Worm (Caenorhabditis elegans) whole organism, L4 larva: Measurements from ENCODE around the gene tba-8.

Source experiments
- F10B5.3 ChIP-seq: sonication (generic microtip); optimal IDR thresholded peaks from 2 replicates; lab custom pipeline; 2016; ENCODE audit warnings: mild to moderate bottlenecking, missing genetic modification characterization, missing compliant biosample characterization
- F26F4.8 ChIP-seq: fragments of 200-800 bp; sonication (Bioruptor generic); conservative IDR thresholded peaks from 2 replicates; pipeline ENCODE4 v1.3.6; 2022; ENCODE audit warnings: missing genetic modification characterization, missing compliant biosample characterization
- F37D6.2 ChIP-seq: sonication (generic microtip); optimal IDR thresholded peaks from 2 replicates; lab custom pipeline; 2016; ENCODE audit warnings: mild to moderate bottlenecking, missing genetic modification characterization, missing compliant biosample characterization
- F44E2.7 ChIP-seq: fragments of 200-800 bp; sonication (Bioruptor generic); IDR thresholded peaks from 2 replicates; pipeline ENCODE4 v2.1.2; 2022; ENCODE audit warnings: missing genetic modification characterization, missing compliant biosample characterization
- R02D3.7 ChIP-seq: fragments of 150-350 bp; sonication (generic microtip); optimal IDR thresholded peaks from 3 replicates; lab custom pipeline; 2014; ENCODE audit warnings: missing biosample characterization, missing genetic modification characterization
- T20F7.1 ChIP-seq: fragments of 200-800 bp; sonication (Bioruptor generic); optimal IDR thresholded peaks from 2 replicates; lab custom pipeline; 2018; ENCODE audit warnings: mild to moderate bottlenecking, missing genetic modification characterization, missing compliant biosample characterization
- T26A8.4 ChIP-seq: fragments of 200-800 bp; sonication (Bioruptor generic); IDR thresholded peaks from 2 replicates; pipeline ENCODE4 v1.3.6; 2022; ENCODE audit warnings: missing genetic modification characterization, missing compliant biosample characterization
- Y48G9A.11 ChIP-seq: fragments of 200-800 bp; sonication (Bioruptor generic); IDR thresholded peaks from 2 replicates; pipeline ENCODE4 v1.3.6; 2022; ENCODE audit warnings: missing genetic modification reagents, missing genetic modification characterization, missing compliant biosample characterization
- aly-2 ChIP-seq: sonication (generic microtip); optimal IDR thresholded peaks from 2 replicates; lab custom pipeline; 2018; ENCODE audit warnings: missing biosample characterization, missing genetic modification characterization
- ama-1 ChIP-seq: fragments of 150-350 bp; optimal IDR thresholded peaks from 2 replicates; lab custom pipeline; 2014; ENCODE audit warnings: inconsistent platforms, mixed read lengths
- arid-1 ChIP-seq: fragments of 200-800 bp; sonication (Bioruptor generic); conservative IDR thresholded peaks from 2 replicates; pipeline ENCODE4 v1.3.6; 2022; ENCODE audit warnings: missing genetic modification reagents, missing genetic modification characterization, missing compliant biosample characterization
- ceh-44 ChIP-seq: fragments of 200-800 bp; sonication (Bioruptor generic); IDR thresholded peaks from 2 replicates; pipeline ENCODE4 v1.3.6; 2022; ENCODE audit warnings: missing genetic modification reagents, missing genetic modification characterization, missing compliant biosample characterization
- ceh-82 ChIP-seq: sonication (generic microtip); optimal IDR thresholded peaks from 2 replicates; lab custom pipeline; 2017; ENCODE audit warnings: missing biosample characterization, missing genetic modification characterization
- cey-2 ChIP-seq: sonication (generic microtip); optimal IDR thresholded peaks from 3 replicates; lab custom pipeline; 2017; ENCODE audit warnings: missing genetic modification characterization, mild to moderate bottlenecking, missing compliant biosample characterization, antibody characterized with exemption, borderline replicate concordance; ENCODE audit not compliant: insufficient read depth
- ctbp-1 ChIP-seq: fragments of 200-800 bp; sonication (Bioruptor generic); IDR thresholded peaks from 2 replicates; pipeline ENCODE4 v1.3.6; 2022; ENCODE audit warnings: missing genetic modification reagents, missing genetic modification characterization, missing compliant biosample characterization
- daf-12 ChIP-seq: fragments of 150-350 bp; optimal IDR thresholded peaks from 2 replicates; lab custom pipeline; 2014; ENCODE audit warnings: missing biosample characterization, missing genetic modification reagents, missing genetic modification characterization
- daf-16 ChIP-seq, 3 experiments: sonication (generic microtip); optimal IDR thresholded peaks; 2 replicates each; lab custom pipeline; 2016 to 2017; ENCODE audit warnings: missing genetic modification characterization in 3 of 3, missing genetic modification reagents in 3 of 3, mild to moderate bottlenecking in 2 of 3, missing compliant biosample characterization in 2 of 3, missing biosample characterization in 1 of 3, moderate library complexity in 1 of 3
- daf-19 ChIP-seq: fragments of 200-800 bp; sonication (Bioruptor generic); conservative IDR thresholded peaks from 2 replicates; pipeline ENCODE4 v1.3.6; 2022; ENCODE audit warnings: missing genetic modification characterization, missing compliant biosample characterization
- dmd-6 ChIP-seq: fragments of 200-800 bp; sonication (Bioruptor generic); IDR thresholded peaks from 2 replicates; pipeline ENCODE4 v1.3.6; 2022; ENCODE audit warnings: missing genetic modification reagents, missing genetic modification characterization, missing compliant biosample characterization
- dmd-8 ChIP-seq: fragments of 200-800 bp; sonication (Bioruptor generic); IDR thresholded peaks from 2 replicates; pipeline ENCODE4 v1.3.6; 2022; ENCODE audit warnings: missing genetic modification characterization, missing compliant biosample characterization
- dmd-9 ChIP-seq: fragments of 200-800 bp; sonication (Bioruptor generic); IDR thresholded peaks from 2 replicates; pipeline ENCODE4 v1.3.6; 2022; ENCODE audit warnings: missing genetic modification reagents, missing genetic modification characterization, missing compliant biosample characterization
- fkh-10 ChIP-seq: fragments of 150-350 bp; optimal IDR thresholded peaks from 2 replicates; lab custom pipeline; 2014; ENCODE audit warnings: missing biosample characterization, missing genetic modification reagents, missing genetic modification characterization
- hlh-11 ChIP-seq: fragments of 200-800 bp; sonication (Bioruptor generic); optimal IDR thresholded peaks from 2 replicates; lab custom pipeline; 2018; ENCODE audit warnings: mild to moderate bottlenecking, missing genetic modification characterization, missing compliant biosample characterization
- hmg-1.1 ChIP-seq: fragments of 200-800 bp; sonication (Bioruptor generic); IDR thresholded peaks from 2 replicates; pipeline ENCODE4 v1.3.6; 2022; ENCODE audit warnings: missing genetic modification reagents, missing genetic modification characterization, missing compliant biosample characterization
- lin-1 ChIP-seq: fragments of 200-800 bp; sonication (Bioruptor generic); IDR thresholded peaks from 2 replicates; pipeline ENCODE4 v1.3.6; 2022; ENCODE audit warnings: missing genetic modification reagents, missing genetic modification characterization, missing compliant biosample characterization
- lin-13 ChIP-seq: fragments of 150-350 bp; optimal IDR thresholded peaks from 2 replicates; lab custom pipeline; 2014; ENCODE audit warnings: missing biosample characterization, missing genetic modification reagents, missing genetic modification characterization
- lin-15B ChIP-seq: fragments of 150-350 bp; sonication (generic microtip); optimal IDR thresholded peaks from 3 replicates; lab custom pipeline; 2014; ENCODE audit warnings: missing biosample characterization, missing genetic modification characterization
- lin-39 ChIP-seq: fragments of 150-350 bp; optimal IDR thresholded peaks from 2 replicates; lab custom pipeline; 2014; ENCODE audit warnings: missing biosample characterization, missing genetic modification reagents, missing genetic modification characterization
- madf-5 ChIP-seq, 2 experiments: fragments of 200-800 bp; sonication (Bioruptor generic); IDR thresholded peaks; 2 replicates each; pipeline ENCODE4 v1.3.6; 2022; ENCODE audit warnings: missing compliant biosample characterization in 2 of 2, missing genetic modification characterization in 2 of 2
- mdl-1 ChIP-seq, 2 experiments: fragments of 150-350 bp in 1 of 2; sonication (generic microtip) in 1 of 2; optimal IDR thresholded peaks; 2 replicates each; lab custom pipeline; 2014 to 2017; ENCODE audit warnings: missing biosample characterization in 2 of 2, missing genetic modification characterization in 2 of 2
- mep-1 ChIP-seq: fragments of 150-350 bp; sonication (generic microtip); optimal IDR thresholded peaks from 3 replicates; lab custom pipeline; 2014; ENCODE audit warnings: missing biosample characterization, missing genetic modification characterization
- mxl-3 ChIP-seq: fragments of 200-800 bp; sonication (Bioruptor generic); optimal IDR thresholded peaks from 2 replicates; lab custom pipeline; 2018; ENCODE audit warnings: mild to moderate bottlenecking, missing genetic modification characterization, missing compliant biosample characterization
- nhr-10 ChIP-seq: fragments of 150-350 bp; optimal IDR thresholded peaks from 2 replicates; lab custom pipeline; 2014; ENCODE audit warnings: missing biosample characterization, missing genetic modification characterization
- nhr-25 ChIP-seq: sonication (generic microtip); optimal IDR thresholded peaks from 2 replicates; lab custom pipeline; 2017; ENCODE audit warnings: missing genetic modification characterization, mild to moderate bottlenecking, missing compliant biosample characterization, antibody characterized with exemption, moderate library complexity, borderline replicate concordance; ENCODE audit not compliant: insufficient read depth
- nhr-28 ChIP-seq: fragments of 150-350 bp; optimal IDR thresholded peaks from 2 replicates; lab custom pipeline; 2014; ENCODE audit warnings: missing biosample characterization, missing genetic modification characterization
- nhr-76 ChIP-seq: fragments of 150-350 bp; optimal IDR thresholded peaks from 2 replicates; lab custom pipeline; 2014; ENCODE audit warnings: missing biosample characterization, missing genetic modification characterization
- pha-4 ChIP-seq, 2 experiments: fragments of 150-350 bp in 1 of 2; fragments of 200-800 bp in 1 of 2; sonication (Bioruptor generic) in 1 of 2; IDR thresholded peaks in 1 of 2; optimal IDR thresholded peaks in 1 of 2; 2 replicates each; pipeline versions ENCODE4 v1.3.6 to Lab custom; 2014 to 2022; ENCODE audit warnings: missing genetic modification characterization in 2 of 2, missing genetic modification reagents in 2 of 2, missing biosample characterization in 1 of 2, missing compliant biosample characterization in 1 of 2
- php-3 ChIP-seq: fragments of 200-800 bp; sonication (Bioruptor generic); IDR thresholded peaks from 2 replicates; pipeline ENCODE4 v1.3.6; 2022; ENCODE audit warnings: missing genetic modification reagents, missing genetic modification characterization, missing compliant biosample characterization
- rbr-2 ChIP-seq: sonication (generic microtip); optimal IDR thresholded peaks from 2 replicates; lab custom pipeline; 2016; ENCODE audit warnings: missing genotype, missing genetic modification characterization, missing compliant biosample characterization
- saeg-2 ChIP-seq: fragments of 200-800 bp; sonication (Bioruptor generic); IDR thresholded peaks from 2 replicates; pipeline ENCODE4 v1.3.6; 2022; ENCODE audit warnings: missing genetic modification reagents, missing genetic modification characterization, missing compliant biosample characterization
- set-16 ChIP-seq: fragments of 200-800 bp; sonication (Bioruptor generic); IDR thresholded peaks from 2 replicates; pipeline ENCODE4 v1.3.6; 2022; ENCODE audit warnings: missing genetic modification reagents, missing genetic modification characterization, missing compliant biosample characterization
- spr-3 ChIP-seq: fragments of 200-800 bp; sonication (Bioruptor generic); optimal IDR thresholded peaks from 2 replicates; lab custom pipeline; 2018; ENCODE audit warnings: mild to moderate bottlenecking, missing genetic modification characterization, missing compliant biosample characterization
- tag-97 ChIP-seq: fragments of 200-800 bp; sonication (Bioruptor generic); IDR thresholded peaks from 2 replicates; pipeline ENCODE4 v1.3.6; 2022; ENCODE audit warnings: missing genetic modification characterization, missing compliant biosample characterization
- unc-130 ChIP-seq: sonication (generic microtip); optimal IDR thresholded peaks from 2 replicates; lab custom pipeline; 2016; ENCODE audit warnings: missing genetic modification reagents, missing genetic modification characterization, missing compliant biosample characterization
- zfp-3 ChIP-seq: fragments of 200-800 bp; sonication (Bioruptor generic); conservative IDR thresholded peaks from 2 replicates; pipeline ENCODE4 v1.3.6; 2022; ENCODE audit warnings: missing genetic modification reagents, missing genetic modification characterization, missing compliant biosample characterization
- zip-11 ChIP-seq: fragments of 200-800 bp; sonication (Bioruptor generic); IDR thresholded peaks from 2 replicates; pipeline ENCODE4 v1.3.6; 2022; ENCODE audit warnings: missing genetic modification characterization, missing compliant biosample characterization
- zip-2 ChIP-seq: fragments of 150-350 bp; optimal IDR thresholded peaks from 2 replicates; lab custom pipeline; 2014; ENCODE audit warnings: missing biosample characterization, missing genetic modification characterization
- ztf-11 ChIP-seq: fragments of 150-350 bp; optimal IDR thresholded peaks from 2 replicates; lab custom pipeline; 2014; ENCODE audit warnings: missing biosample characterization, missing genetic modification characterization
- ztf-7 ChIP-seq: fragments of 150-350 bp; optimal IDR thresholded peaks from 2 replicates; lab custom pipeline; 2014; ENCODE audit warnings: missing biosample characterization, missing genetic modification characterization

The tba-8 gene

ce11 chrX:9467573-9467972, 9.4 kb upstream of the tba-8 start (continued):
- no peak for TF ChIP-seq nhr-10 (tag; lab: Kevin White, UChicago)
- 0 out of 2 replicates have a peak, but pooled peaks have one; percentile 12 for TF ChIP-seq zfp-3 (GFP tag; lab: Robert Waterston, UW)
- TF ChIP-seq cey-2 (tag; lab: Kevin White, UChicago): no peak
- peak; percentile 1 for TF ChIP-seq unc-130
- peak; percentile 93 for TF ChIP-seq ctbp-1 (GFP tag; lab: Robert Waterston, UW)
- TF ChIP-seq dmd-6 (GFP tag; lab: Robert Waterston, UW): no peak; the same call in 1 of the 2 replicates
- peak; percentile 86 for TF ChIP-seq rbr-2 (tag; lab: Kevin White, UChicago)
- peak; percentile 66 for TF ChIP-seq Y48G9A.11
- peak; percentile 79 for TF ChIP-seq ztf-7 (tag; lab: Kevin White, UChicago)
- TF ChIP-seq zip-11 (GFP tag; lab: Robert Waterston, UW): peak; percentile 58; the same call in 1 of the 2 replicates
- TF ChIP-seq hlh-11: peak; percentile 59
- TF ChIP-seq dmd-8 (GFP tag; lab: Robert Waterston, UW): no peak; the same call in 1 of the 2 replicates
- no peak for TF ChIP-seq set-16 (GFP tag; lab: Robert Waterston, UW)
- TF ChIP-seq aly-2: no peak
- peak; percentile 71 for TF ChIP-seq ceh-44 (GFP tag; lab: Robert Waterston, UW)
- peak; percentile 84 for TF ChIP-seq mep-1
- TF ChIP-seq daf-16 (GFP tag; optimal IDR thresholded peaks at IDR 0.05; lab: Kevin White, UChicago): peak; percentile 70 to 74
- no peak for TF ChIP-seq daf-16 (tag; optimal IDR thresholded peaks at IDR 0.05; lab: Kevin White, UChicago)
- peak; percentile 89 for TF ChIP-seq F37D6.2
- TF ChIP-seq T26A8.4 (GFP tag; lab: Robert Waterston, UW): peak; percentile 88
- peak; percentile 79 for TF ChIP-seq zip-2 (tag; lab: Kevin White, UChicago)
- TF ChIP-seq daf-12: no peak
- TF ChIP-seq F44E2.7 (GFP tag; lab: Robert Waterston, UW): no peak
- TF ChIP-seq mdl-1 (tag; optimal IDR thresholded peaks at IDR 0.05; lab: Kevin White, UChicago): peak in 1 of 2 experiments; percentile 59
- TF ChIP-seq lin-1 (GFP tag; lab: Robert Waterston, UW): peak; percentile 79
- TF ChIP-seq lin-13 (GFP tag; lab: Kevin White, UChicago): no peak
- no peak for TF ChIP-seq ztf-11
- TF ChIP-seq arid-1 (GFP tag; lab: Robert Waterston, UW): peak; percentile 79; the same call in 1 of the 2 replicates
- TF ChIP-seq nhr-28 (tag; lab: Kevin White, UChicago): peak; percentile 35
- TF ChIP-seq php-3: 0 out of 2 replicates have a peak, but pooled peaks have one; percentile 31
- TF ChIP-seq nhr-76 (tag; lab: Kevin White, UChicago): no peak
- no peak for TF ChIP-seq lin-15B (tag; lab: Kevin White, UChicago)
- peak; percentile 19 for TF ChIP-seq spr-3 (GFP tag; lab: Kevin White, UChicago)
- peak; percentile 91 for TF ChIP-seq F26F4.8 (GFP tag; lab: Robert Waterston, UW)
- TF ChIP-seq ama-1 (lab: Kevin White, UChicago): no peak
- peak; percentile 57; the same call in 1 of the 2 replicates for TF ChIP-seq dmd-9 (GFP tag; lab: Robert Waterston, UW)
- TF ChIP-seq mxl-3: peak; percentile 25
- TF ChIP-seq daf-19 (GFP tag; lab: Robert Waterston, UW): peak; percentile 63; the same call in 1 of the 2 replicates
- no peak for TF ChIP-seq R02D3.7
- peak; percentile 51 for TF ChIP-seq T20F7.1 (GFP tag; lab: Kevin White, UChicago)
- TF ChIP-seq lin-39 (tag; lab: Kevin White, UChicago): no peak
- peak; percentile 96 for TF ChIP-seq hmg-1.1
- TF ChIP-seq madf-5 (GFP tag; IDR thresholded peaks at IDR 0.05; lab: Robert Waterston, UW): peak; percentile 75 to 87; a peak in 3 of 4 replicates
- peak; percentile 86 for TF ChIP-seq pha-4 (GFP tag; IDR thresholded peaks at IDR 0.05; lab: Robert Waterston, UW)
- TF ChIP-seq pha-4 (tag; optimal IDR thresholded peaks at IDR 0.05; lab: Kevin White, UChicago): no peak
- TF ChIP-seq saeg-2 (GFP tag; lab: Robert Waterston, UW): no peak
- peak; percentile 44 for TF ChIP-seq F10B5.3 (tag; lab: Kevin White, UChicago)
- TF ChIP-seq fkh-10 (GFP tag; lab: Kevin White, UChicago): peak; percentile 35
- TF ChIP-seq tag-97: peak; percentile 68; the same call in 1 of the 2 replicates
- peak; percentile 73 for TF ChIP-seq nhr-25 (tag; lab: Kevin White, UChicago)
- TF ChIP-seq ceh-82 (tag; lab: Kevin White, UChicago): no peak
